Fruit fly (Drosophila melanogaster): ENCODE data around the gene SLIRP2.

Gene SLIRP2

dm6 chr3R:8619089-8619488 is 31.8 kb upstream of the SLIRP2 start (continued):
- TF ChIP-seq NC2β (GFP tag; optimal IDR thresholded peaks at IDR 0.05) (no peak), emc (GFP tag; optimal IDR thresholded peaks at IDR 0.05) (no peak), CG3847 (GFP tag; IDR thresholded peaks at IDR 0.05) (no peak), CG1233 (GFP tag; optimal IDR thresholded peaks at IDR 0.05) (no peak), HHEX (GFP tag; optimal IDR thresholded peaks at IDR 0.05) (no peak), CHES-1-like (GFP tag; optimal IDR thresholded peaks at IDR 0.05) (no peak), corto (GFP tag; optimal IDR thresholded peaks at IDR 0.05) (no peak), tin (GFP tag; optimal IDR thresholded peaks at IDR 0.05) (no peak), row (GFP tag; IDR thresholded peaks at IDR 0.05) (peak; percentile 47; the same call in 1 of the 3 replicates), vfl (GFP tag; optimal IDR thresholded peaks at IDR 0.05) (no peak), chif (GFP tag; optimal IDR thresholded peaks at IDR 0.05) (no peak), fd102C (GFP tag; optimal IDR thresholded peaks at IDR 0.05) (no peak), CG4820 (GFP tag; optimal IDR thresholded peaks at IDR 0.05) (no peak), CG17359 (tag; optimal IDR thresholded peaks at IDR 0.05) (no peak), CG31224 (GFP tag; IDR thresholded peaks at IDR 0.05) (no peak), CG13894 (tag; optimal IDR thresholded peaks at IDR 0.05) (peak; percentile 19), TFAM (GFP tag; optimal IDR thresholded peaks at IDR 0.05) (no peak), Dfd (GFP tag; optimal IDR thresholded peaks at IDR 0.05) (no peak), usp (GFP tag; optimal IDR thresholded peaks at IDR 0.05) (no peak), CG1602 (GFP tag; optimal IDR thresholded peaks at IDR 0.05) (no peak), fd64A (GFP tag; optimal IDR thresholded peaks at IDR 0.05) (no peak), CG18764 (GFP tag; optimal IDR thresholded peaks at IDR 0.05) (no peak), CG11504 (tag; optimal IDR thresholded peaks at IDR 0.05) (peak; percentile 42), dpn (GFP tag; optimal IDR thresholded peaks at IDR 0.05) (no peak), trem (tag; optimal IDR thresholded peaks at IDR 0.05) (no peak), ash1 (GFP tag; optimal IDR thresholded peaks at IDR 0.05) (no peak), CG17912 (GFP tag; optimal IDR thresholded peaks at IDR 0.05) (no peak), D (optimal IDR thresholded peaks at IDR 0.05) (no peak), D (GFP tag; optimal IDR thresholded peaks at IDR 0.05) (no peak), Hr51 (GFP tag; optimal IDR thresholded peaks at IDR 0.05) (peak in 1 of 2 experiments; percentile 42), Rfx (GFP tag; IDR thresholded peaks at IDR 0.05) (0 out of 2 replicates have a peak, but pooled peaks have one; percentile 18), CG13424 (tag; optimal IDR thresholded peaks at IDR 0.05) (no peak), CG6854 (GFP tag; optimal IDR thresholded peaks at IDR 0.05) (no peak), CG9817 (tag; optimal IDR thresholded peaks at IDR 0.05) (no peak), psq (GFP tag; optimal IDR thresholded peaks at IDR 0.05) (no peak), seq (GFP tag; IDR thresholded peaks at IDR 0.05) (no peak), scrt (GFP tag; optimal IDR thresholded peaks at IDR 0.05) (no peak), sisA (GFP tag; IDR thresholded peaks at IDR 0.05) (no peak), twi (tag; optimal IDR thresholded peaks at IDR 0.05) (no peak), prd (optimal IDR thresholded peaks at IDR 0.05) (no peak), prd (GFP tag; IDR thresholded peaks at IDR 0.05) (peak; percentile 34; the same call in 1 of the 3 replicates), BEAF-32 (GFP tag; optimal IDR thresholded peaks at IDR 0.05) (no peak), CG9797 (GFP tag; optimal IDR thresholded peaks at IDR 0.05) (no peak), tap (tag; optimal IDR thresholded peaks at IDR 0.05) (peak; percentile 43), Ets97D (GFP tag; optimal IDR thresholded peaks at IDR 0.05) (no peak), jing (GFP tag; optimal IDR thresholded peaks at IDR 0.05) (no peak), CG9215 (GFP tag; IDR thresholded peaks at IDR 0.05) (peak; percentile 35), so (GFP tag; IDR thresholded peaks at IDR 0.05) (no peak), CG2678 (tag; optimal IDR thresholded peaks at IDR 0.05) (peak; percentile 55), CG11085 (GFP tag; IDR thresholded peaks at IDR 0.05) (no peak), D19B (GFP tag; optimal IDR thresholded peaks at IDR 0.05) (no peak), Lhr (GFP tag; optimal IDR thresholded peaks at IDR 0.05) (no peak)

Data from whole organism, embryonic.